Worm (Caenorhabditis elegans): ENCODE data around the gene chts-1.

ce11 chrX:7562625-7563024, 43.2 kb upstream of the chts-1 start, which contains the start of gene sto-1:
- TF ChIP-seq unc-86 (tag; optimal IDR thresholded peaks at IDR 0.05) = no peak
- TF ChIP-seq fkh-10 (GFP tag; optimal IDR thresholded peaks at IDR 0.05) = no peak
